Fruit fly (Drosophila melanogaster): ENCODE results near the gene CG8219.

The CG8219 gene

dm6 chr3L:6173826-6174255 is 26.4 kb upstream of the CG8219 start, which contains the start of the genes fmt and CG7376 (continued):
- TF ChIP-seq Pdp1 (GFP tag; optimal IDR thresholded peaks at IDR 0.05) (no peak), CG9817 (tag; optimal IDR thresholded peaks at IDR 0.05) (no peak), tup (GFP tag; optimal IDR thresholded peaks at IDR 0.05) (no peak), CG11696 (GFP tag; IDR thresholded peaks at IDR 0.05) (no peak), CG13123 (GFP tag; optimal IDR thresholded peaks at IDR 0.05) (no peak), MBD-R2 (GFP tag; IDR thresholded peaks at IDR 0.05) (peak; percentile 46; the same call in 1 of the 2 replicates), B-H2 (GFP tag; optimal IDR thresholded peaks at IDR 0.05) (peak; percentile 43), CG13296 (GFP tag; optimal IDR thresholded peaks at IDR 0.05) (no peak), Ets97D (GFP tag; optimal IDR thresholded peaks at IDR 0.05) (no peak), ham (GFP tag; IDR thresholded peaks at IDR 0.05) (no peak), bowl (GFP tag; IDR thresholded peaks at IDR 0.05) (no peak), sens (GFP tag) (no peak), CG4707 (GFP tag; optimal IDR thresholded peaks at IDR 0.05) (no peak), YL-1 (GFP tag; optimal IDR thresholded peaks at IDR 0.05) (peak; percentile 78), GATAe (GFP tag; conservative IDR thresholded peaks at IDR 0.05) (no peak), tll (GFP tag; optimal IDR thresholded peaks at IDR 0.05) (no peak), CHES-1-like (GFP tag; optimal IDR thresholded peaks at IDR 0.05) (no peak), dmrt99B (tag; optimal IDR thresholded peaks at IDR 0.05) (no peak), CG32767 (GFP tag; IDR thresholded peaks at IDR 0.05) (no peak), Hr39 (optimal IDR thresholded peaks at IDR 0.05) (no peak), zfh1 (GFP tag; IDR thresholded peaks at IDR 0.05) (no peak), pum (GFP tag; optimal IDR thresholded peaks at IDR 0.05) (no peak), CG15073 (GFP tag; optimal IDR thresholded peaks at IDR 0.05) (no peak), Sox102F (GFP tag; optimal IDR thresholded peaks at IDR 0.05) (no peak), CkIIα-i1 (GFP tag; IDR thresholded peaks at IDR 0.05) (no peak), Mad (GFP tag; optimal IDR thresholded peaks at IDR 0.05) (no peak), tap (tag; optimal IDR thresholded peaks at IDR 0.05) (no peak), CG2116 (GFP tag; optimal IDR thresholded peaks at IDR 0.05) (peak; percentile 93), CG8765 (GFP tag; IDR thresholded peaks at IDR 0.05) (no peak), CG12659 (GFP tag; optimal IDR thresholded peaks at IDR 0.05) (peak; percentile 80), ERR (GFP tag; optimal IDR thresholded peaks at IDR 0.05) (no peak), CG1832 (GFP tag; optimal IDR thresholded peaks at IDR 0.05) (no peak), lilli (GFP tag; optimal IDR thresholded peaks at IDR 0.05) (peak; percentile 34), ttk (GFP tag; IDR thresholded peaks at IDR 0.05) (no peak), CG43689 (GFP tag; IDR thresholded peaks at IDR 0.05) (no peak), HLH3B (GFP tag; IDR thresholded peaks at IDR 0.05) (no peak), sima (GFP tag; optimal IDR thresholded peaks at IDR 0.05) (no peak), Mes4 (GFP tag; optimal IDR thresholded peaks at IDR 0.05) (no peak), Lpt (GFP tag; optimal IDR thresholded peaks at IDR 0.05) (no peak), yki (optimal IDR thresholded peaks at IDR 0.05) (no peak), zfh2 (GFP tag; optimal IDR thresholded peaks at IDR 0.05) (no peak), Hand (GFP tag; optimal IDR thresholded peaks at IDR 0.05) (no peak), Neu2 (GFP tag; optimal IDR thresholded peaks at IDR 0.05; ENCODE audit: borderline replicate concordance) (no peak), odd (GFP tag; optimal IDR thresholded peaks at IDR 0.05) (no peak), emc (GFP tag; optimal IDR thresholded peaks at IDR 0.05) (no peak), Gsc (GFP tag; IDR thresholded peaks at IDR 0.05) (no peak), phol (tag; optimal IDR thresholded peaks at IDR 0.05) (peak; percentile 68), btn (GFP tag; optimal IDR thresholded peaks at IDR 0.05) (no peak), H15 (GFP tag; IDR thresholded peaks at IDR 0.05) (no peak), Aef1 (GFP tag; IDR thresholded peaks at IDR 0.05) (no peak), wor (GFP tag; IDR thresholded peaks at IDR 0.05) (no peak), eyg (GFP tag; optimal IDR thresholded peaks at IDR 0.05) (no peak), CG4854 (GFP tag; optimal IDR thresholded peaks at IDR 0.05) (no peak), gcm (GFP tag; optimal IDR thresholded peaks at IDR 0.05) (no peak)
